Worm (Caenorhabditis elegans): ENCODE measurements around the gene spl-1.

DNA sequence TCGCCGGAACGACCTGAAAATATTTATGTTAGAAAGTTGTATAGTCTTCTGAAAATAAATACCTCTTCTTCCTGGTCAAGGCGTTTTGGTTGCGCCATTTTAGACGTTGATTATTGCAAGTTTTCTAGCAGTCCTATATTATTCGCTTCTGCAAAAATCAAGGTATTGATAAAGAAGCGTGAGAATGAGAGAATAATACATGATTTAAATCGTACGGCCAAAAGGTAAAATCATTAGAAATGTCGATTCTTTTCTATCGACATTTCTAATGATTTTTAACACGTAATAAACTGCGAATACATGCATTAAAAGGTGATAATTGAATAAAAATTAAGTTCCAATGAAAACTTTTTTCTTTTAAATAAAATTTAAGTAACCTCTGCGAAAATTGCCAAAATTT, 7.1 kb downstream of the spl-1 start, which contains the start of gene fln-1:
- TF ChIP-seq nhr-179 (tag; optimal IDR thresholded peaks at IDR 0.05): no peak
- TF ChIP-seq lin-40 (tag; optimal IDR thresholded peaks at IDR 0.05): no peak
- TF ChIP-seq attf-6 (GFP tag; IDR thresholded peaks at IDR 0.05): no peak
- no peak for TF ChIP-seq madf-6 (GFP tag; IDR thresholded peaks at IDR 0.05)
- no peak for TF ChIP-seq ets-4 (GFP tag; optimal IDR thresholded peaks at IDR 0.05)

Data from whole organism, young adult.